Worm (Caenorhabditis elegans): ENCODE measurements around the gene bcmo-2.

ce11 chrII:3902798-3903197 lies 7.8 kb downstream of the bcmo-2 start, which contains the start of gene F53C3.3:
- TF ChIP-seq nhr-237 (tag; optimal IDR thresholded peaks at IDR 0.05) = no peak
- TF ChIP-seq fos-1 (tag; optimal IDR thresholded peaks at IDR 0.05) = no peak
- no peak for TF ChIP-seq ZK546.5 (tag; optimal IDR thresholded peaks at IDR 0.05)
- TF ChIP-seq lsy-2 (tag; optimal IDR thresholded peaks at IDR 0.05) = no peak
- TF ChIP-seq aly-2 (tag; optimal IDR thresholded peaks at IDR 0.05) = no peak
- no peak for TF ChIP-seq nhr-77 (tag; optimal IDR thresholded peaks at IDR 0.05)
- no peak for TF ChIP-seq unc-39 (tag; optimal IDR thresholded peaks at IDR 0.05)
